Fruit fly (Drosophila melanogaster): ENCODE measurements around the gene CG2150.
A peak's percentile ranks its signal among the peaks of the same experiment; 100 is the strongest.

The CG2150 gene

DNA sequence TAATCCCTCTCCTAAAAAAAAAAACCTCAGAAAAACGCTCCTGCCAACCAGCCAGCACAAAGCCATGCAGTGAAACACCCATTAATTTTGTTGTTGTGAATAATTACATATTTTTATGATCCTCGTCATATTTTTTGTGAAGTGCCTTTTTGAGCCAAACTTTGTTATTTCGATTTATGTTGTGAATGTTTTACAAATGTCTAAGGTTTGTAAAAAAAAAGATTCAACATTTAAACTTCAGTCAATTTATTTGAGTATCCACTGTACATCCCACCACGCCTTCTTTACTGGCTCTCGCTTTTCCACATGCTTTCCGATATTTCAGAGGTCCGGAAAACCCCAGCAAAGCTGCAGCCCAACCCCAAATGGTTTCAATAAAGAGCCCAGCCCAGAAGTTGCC is 40.4 kb downstream of the CG2150 start:
- TF ChIP-seq D1 (tag; optimal IDR thresholded peaks at IDR 0.05) (no peak), CG9948 (tag; optimal IDR thresholded peaks at IDR 0.05) (peak; percentile 3), CG14655 (GFP tag; optimal IDR thresholded peaks at IDR 0.05) (peak; percentile 38)

DNA sequence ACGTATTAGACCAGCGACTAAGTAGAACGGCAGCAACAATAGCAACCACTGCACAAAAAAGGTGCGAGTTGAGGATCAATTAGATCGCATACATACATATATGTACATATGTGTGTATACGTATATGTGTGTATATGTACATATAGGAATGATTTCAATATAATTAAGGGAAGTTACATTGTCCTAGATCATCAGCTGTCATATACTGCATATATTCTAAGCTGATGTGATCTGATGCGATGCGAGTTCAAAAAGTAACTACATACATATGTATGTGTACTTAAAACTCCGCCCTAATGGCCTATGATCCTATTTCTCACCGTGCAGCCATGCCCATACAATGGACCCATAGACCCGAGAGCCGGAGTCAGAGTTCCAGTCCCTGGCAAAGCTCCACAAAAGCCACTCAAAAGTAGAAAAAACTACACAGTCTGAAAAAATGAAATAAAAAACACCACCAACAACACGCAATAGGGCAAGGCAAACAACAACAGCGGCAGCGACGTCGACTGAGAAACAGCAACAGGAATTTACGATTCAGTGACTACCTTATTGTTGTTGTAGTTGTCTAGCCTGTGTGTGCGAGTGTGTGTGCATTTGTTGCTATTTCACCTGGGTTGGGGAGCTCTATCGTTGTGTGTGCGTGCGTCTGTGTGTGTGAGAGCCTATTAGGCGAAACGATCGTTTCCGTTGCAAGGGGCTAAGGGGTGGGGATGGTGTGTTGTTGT is 41.2 kb downstream of the CG2150 start:
- TF ChIP-seq CG12605 (GFP tag; IDR thresholded peaks at IDR 0.05) (no peak), EcR (GFP tag; optimal IDR thresholded peaks at IDR 0.05) (peak; percentile 53), CG9948 (tag; optimal IDR thresholded peaks at IDR 0.05) (peak; percentile 41), Pif1A (GFP tag; optimal IDR thresholded peaks at IDR 0.05) (peak; percentile 46), rn (GFP tag; IDR thresholded peaks at IDR 0.05) (no peak), CG15710 (tag; optimal IDR thresholded peaks at IDR 0.05) (peak; percentile 20), CG14655 (GFP tag; optimal IDR thresholded peaks at IDR 0.05) (peak; percentile 85), CG4496 (GFP tag; IDR thresholded peaks at IDR 0.05) (0 out of 3 replicates have a peak, but pooled peaks have one; percentile 7), Snoo (tag; optimal IDR thresholded peaks at IDR 0.05) (no peak), fd96Ca (GFP tag; IDR thresholded peaks at IDR 0.05) (peak; percentile 71), CG34367 (tag; optimal IDR thresholded peaks at IDR 0.05) (peak; percentile 31), CG10348 (GFP tag; IDR thresholded peaks at IDR 0.05) (no peak), gl (tag; optimal IDR thresholded peaks at IDR 0.05) (no peak), CG17806 (tag; optimal IDR thresholded peaks at IDR 0.05) (peak; percentile 33), CG32121 (GFP tag; IDR thresholded peaks at IDR 0.05) (peak; percentile 60; the same call in 1 of the 2 replicates), Pif1B (GFP tag; optimal IDR thresholded peaks at IDR 0.05) (peak; percentile 61), CG8301 (tag; optimal IDR thresholded peaks at IDR 0.05) (peak; percentile 71)

DNA sequence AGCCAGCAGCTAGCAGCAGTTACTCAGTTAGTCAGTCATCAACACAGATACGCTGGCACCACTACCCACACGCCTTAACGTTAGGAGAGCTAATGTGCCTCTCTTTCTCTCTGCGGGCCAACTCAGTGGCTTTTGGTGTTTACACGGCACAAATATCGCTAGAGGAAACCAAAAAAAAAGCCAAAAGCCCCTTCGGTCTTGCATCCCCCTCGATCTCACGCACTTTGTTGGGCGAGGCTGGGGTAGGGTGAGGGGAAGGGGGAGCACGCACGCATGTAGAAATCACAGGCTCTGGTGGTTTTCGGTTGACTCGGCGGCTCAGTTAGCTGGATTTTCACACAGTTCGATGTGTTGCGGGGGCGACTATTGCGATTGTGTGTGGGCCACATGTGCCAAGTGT is 42.6 kb downstream of the CG2150 start:
- TF ChIP-seq Pif1A (GFP tag; optimal IDR thresholded peaks at IDR 0.05) (no peak), CG15710 (tag; optimal IDR thresholded peaks at IDR 0.05) (no peak)

DNA sequence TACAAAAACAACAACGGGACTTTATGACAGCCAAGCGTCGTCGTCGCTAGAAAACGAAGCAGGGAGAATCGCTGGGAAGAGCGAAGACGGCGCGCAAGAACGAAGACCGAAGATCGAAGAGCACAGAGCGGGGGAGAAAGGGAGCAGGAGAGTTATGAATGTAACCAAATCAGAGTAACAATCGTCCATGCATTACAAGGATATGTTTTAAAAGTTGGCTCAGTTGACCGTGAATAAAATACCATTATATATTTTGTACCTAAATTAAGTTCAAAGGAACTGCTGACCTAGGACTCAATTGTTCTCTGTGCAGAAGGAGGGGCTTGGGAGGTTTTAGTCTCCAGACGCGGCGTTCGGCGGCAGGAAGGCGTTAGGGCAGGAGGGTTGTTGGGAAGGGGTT is 43.1 kb downstream of the CG2150 start:
- TF ChIP-seq CG9948 (tag; optimal IDR thresholded peaks at IDR 0.05), result peak; percentile 13
- TF ChIP-seq CG14655 (GFP tag; optimal IDR thresholded peaks at IDR 0.05), result peak; percentile 41
- TF ChIP-seq CG34367 (tag; optimal IDR thresholded peaks at IDR 0.05), result no peak
- TF ChIP-seq CG4496 (GFP tag; IDR thresholded peaks at IDR 0.05), result no peak
- TF ChIP-seq CG8301 (tag; optimal IDR thresholded peaks at IDR 0.05), result peak; percentile 54
- 0 out of 3 replicates have a peak, but pooled peaks have one; percentile 13 for TF ChIP-seq fd96Ca (GFP tag; IDR thresholded peaks at IDR 0.05)
- no peak for TF ChIP-seq CG13204 (GFP tag; optimal IDR thresholded peaks at IDR 0.05)
- TF ChIP-seq rn (GFP tag; IDR thresholded peaks at IDR 0.05), result no peak

DNA sequence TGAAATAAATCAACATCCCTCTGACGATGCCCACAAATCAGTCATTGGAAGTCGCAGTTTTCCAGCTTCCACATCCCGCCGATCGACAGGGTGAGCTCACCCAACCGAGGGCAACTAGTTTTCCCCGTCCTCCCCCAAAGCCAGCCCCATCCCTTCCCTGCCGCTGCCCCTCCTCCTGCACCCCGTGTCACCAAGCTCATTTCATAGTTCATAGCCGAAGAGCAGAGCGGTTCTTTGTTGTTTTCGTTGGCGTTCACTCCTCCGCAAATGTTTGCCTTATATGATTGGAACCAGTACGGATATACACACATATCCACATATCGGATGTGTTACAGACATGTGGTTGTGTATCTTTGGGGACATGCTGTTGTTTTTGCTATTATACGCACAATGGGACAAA is 44.5 kb downstream of the CG2150 start:
- TF ChIP-seq CG34367 (tag; optimal IDR thresholded peaks at IDR 0.05) (no peak), CG13204 (GFP tag; optimal IDR thresholded peaks at IDR 0.05) (peak; percentile 36), CG4496 (GFP tag; IDR thresholded peaks at IDR 0.05) (no peak), Ets98B (GFP tag; IDR thresholded peaks at IDR 0.05) (no peak), fd96Ca (GFP tag; IDR thresholded peaks at IDR 0.05) (peak; percentile 20; the same call in 1 of the 3 replicates), CG8159 (tag; optimal IDR thresholded peaks at IDR 0.05) (no peak), CG14655 (GFP tag; optimal IDR thresholded peaks at IDR 0.05) (no peak), EcR (GFP tag; optimal IDR thresholded peaks at IDR 0.05) (peak; percentile 38)

DNA sequence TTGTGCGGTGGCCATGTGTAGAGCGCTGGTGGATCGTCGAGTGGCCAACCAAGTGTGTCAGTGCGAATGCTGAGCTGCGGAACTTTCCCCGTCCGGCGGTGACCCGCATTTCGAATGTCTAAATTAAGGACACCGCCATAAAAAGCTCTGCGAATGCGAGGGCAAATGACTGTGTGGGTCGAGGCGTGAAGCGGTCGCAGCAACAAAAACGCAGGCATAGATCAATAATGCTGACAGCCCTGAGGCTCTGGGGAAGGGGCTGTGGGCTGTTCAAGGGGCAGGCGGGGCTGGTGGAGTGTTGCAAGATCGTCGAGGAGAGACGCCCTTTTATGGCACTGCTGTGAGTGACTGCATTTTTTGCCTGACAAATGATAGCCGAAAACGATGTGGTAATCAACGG is 45.1 kb downstream of the CG2150 start:
- TF ChIP-seq CG15710 (tag; optimal IDR thresholded peaks at IDR 0.05) (no peak), CG32121 (GFP tag; IDR thresholded peaks at IDR 0.05) (peak; percentile 23; the same call in 1 of the 2 replicates)

DNA sequence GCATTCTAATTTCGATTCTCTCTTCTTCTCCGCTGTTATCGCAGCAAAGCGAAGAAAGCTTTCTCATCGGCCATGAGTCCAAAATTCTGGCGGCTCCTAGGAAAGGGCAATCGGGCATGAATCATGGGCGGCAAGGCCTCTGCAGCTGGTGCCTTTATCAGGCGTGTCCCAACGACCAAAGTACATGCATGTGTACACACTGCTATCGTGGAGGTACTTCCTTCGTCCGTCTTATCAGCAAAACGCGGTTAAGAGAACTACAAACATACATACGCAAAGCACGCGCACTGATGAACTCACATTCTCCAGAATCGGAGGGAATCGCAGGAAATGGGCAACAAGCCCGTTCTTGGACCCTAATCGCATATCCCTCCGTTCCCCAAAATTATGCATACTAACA is 45.6 kb downstream of the CG2150 start:
- TF ChIP-seq CG4496 (GFP tag; IDR thresholded peaks at IDR 0.05) (peak; percentile 31; the same call in 1 of the 3 replicates), gl (tag; optimal IDR thresholded peaks at IDR 0.05) (peak; percentile 52), D1 (tag; optimal IDR thresholded peaks at IDR 0.05) (no peak)

DNA sequence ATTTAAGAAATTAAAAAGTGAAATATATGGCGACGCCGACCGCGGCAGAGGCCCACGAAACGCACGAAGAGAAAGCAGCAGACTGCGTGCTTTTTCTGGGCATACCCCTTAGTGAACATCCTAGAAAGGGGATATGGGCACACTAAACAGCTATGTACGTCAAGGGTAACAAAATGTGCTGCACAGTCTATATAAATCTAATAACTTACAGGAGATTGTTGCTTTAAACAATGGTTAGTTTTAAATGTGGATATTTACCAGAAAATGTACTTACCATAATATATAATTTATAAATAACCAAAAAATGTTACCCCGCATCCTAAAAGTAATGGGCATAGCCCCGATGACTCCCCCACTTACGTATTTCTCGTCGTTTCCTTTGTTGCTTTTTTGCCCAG is 46.4 kb downstream of the CG2150 start:
- TF ChIP-seq CG12605 (GFP tag; IDR thresholded peaks at IDR 0.05) (no peak), CG17806 (tag; optimal IDR thresholded peaks at IDR 0.05) (peak; percentile 39), CG34367 (tag; optimal IDR thresholded peaks at IDR 0.05) (no peak), CG8159 (tag; optimal IDR thresholded peaks at IDR 0.05) (no peak), rn (GFP tag; IDR thresholded peaks at IDR 0.05) (no peak), EcR (GFP tag; optimal IDR thresholded peaks at IDR 0.05) (no peak), CG10348 (GFP tag; IDR thresholded peaks at IDR 0.05) (no peak), fd96Ca (GFP tag; IDR thresholded peaks at IDR 0.05) (peak; percentile 32; the same call in 1 of the 3 replicates), Pif1B (GFP tag; optimal IDR thresholded peaks at IDR 0.05) (peak; percentile 37), Pif1A (GFP tag; optimal IDR thresholded peaks at IDR 0.05) (no peak), Ets98B (GFP tag; IDR thresholded peaks at IDR 0.05) (no peak), CG32121 (GFP tag; IDR thresholded peaks at IDR 0.05) (no peak), gl (tag; optimal IDR thresholded peaks at IDR 0.05) (no peak), CG13204 (GFP tag; optimal IDR thresholded peaks at IDR 0.05) (no peak), CG9948 (tag; optimal IDR thresholded peaks at IDR 0.05) (peak; percentile 23), D1 (tag; optimal IDR thresholded peaks at IDR 0.05) (no peak), Snoo (tag; optimal IDR thresholded peaks at IDR 0.05) (peak; percentile 17), CG8301 (tag; optimal IDR thresholded peaks at IDR 0.05) (peak; percentile 14), CG14655 (GFP tag; optimal IDR thresholded peaks at IDR 0.05) (peak; percentile 38), CG4496 (GFP tag; IDR thresholded peaks at IDR 0.05) (no peak; the same call in 2 of the 3 replicates), CG15710 (tag; optimal IDR thresholded peaks at IDR 0.05) (peak; percentile 17)
